Worm (Caenorhabditis elegans): ENCODE measurements around the gene smi-1.
A peak's percentile ranks its signal among the peaks of the same experiment; 100 is the strongest.

Gene smi-1

ce11 chrIII:1893851-1894250, 15.7 kb downstream of the smi-1 start, which contains the start of the genes B0524.5 and B0524.2:
TSS of gene B0524.5 (minus strand) at chrIII:1893890.
TSS of gene B0524.2 (plus strand) at chrIII:1894057.
- TF ChIP-seq ama-1 (optimal IDR thresholded peaks at IDR 0.05) = no peak
- peak; percentile 91 for TF ChIP-seq ceh-28 (tag; optimal IDR thresholded peaks at IDR 0.05)
- TF ChIP-seq ceh-44 (GFP tag; IDR thresholded peaks at IDR 0.05) = no peak

ce11 chrIII:1900406-1900805, 22.2 kb downstream of the smi-1 start:
- TF ChIP-seq aha-1 (tag) (peak; percentile 63), lsy-2 (tag; optimal IDR thresholded peaks at IDR 0.05) (peak in 1 of 2 experiments; percentile 44), lin-13 (GFP tag; optimal IDR thresholded peaks at IDR 0.05) (peak; percentile 1)

- no peak for TF ChIP-seq F44E2.7 (GFP tag; IDR thresholded peaks at IDR 0.05)
- peak; percentile 91 for TF ChIP-seq aha-1 (tag)
Observed at ce11 chrIII:1903966-1904365, 25.8 kb downstream of the smi-1 start.

ce11 chrIII:1905589-1905988, 27.4 kb downstream of the smi-1 start, which contains the start of the genes B0524.6 and pqn-41:
TSS of gene B0524.6 (minus strand) at chrIII:1905640.
TSS of gene pqn-41 (plus strand) at chrIII:1905958.
- TF ChIP-seq mdt-29 (GFP tag; IDR thresholded peaks at IDR 0.05) = no peak
- no peak for TF ChIP-seq ZK337.2 (GFP tag; IDR thresholded peaks at IDR 0.05)
- TF ChIP-seq mep-1 (tag; optimal IDR thresholded peaks at IDR 0.05) = peak; percentile 68
- no peak for TF ChIP-seq egl-27 (tag; optimal IDR thresholded peaks at IDR 0.05)
- TF ChIP-seq php-3 (GFP tag; IDR thresholded peaks at IDR 0.05) = no peak
- TF ChIP-seq lin-15B (tag; optimal IDR thresholded peaks at IDR 0.05) = no peak
- no peak for TF ChIP-seq zag-1 (tag; optimal IDR thresholded peaks at IDR 0.05)
- TF ChIP-seq nhr-6 (tag; optimal IDR thresholded peaks at IDR 0.05) = peak; percentile 18
- TF ChIP-seq dmd-9 (GFP tag; IDR thresholded peaks at IDR 0.05) = no peak
- TF ChIP-seq nhr-77 (tag; optimal IDR thresholded peaks at IDR 0.05) = no peak
- peak; percentile 73 for TF ChIP-seq dpl-1 (GFP tag; optimal IDR thresholded peaks at IDR 0.05)
- TF ChIP-seq T20F7.1 (GFP tag; optimal IDR thresholded peaks at IDR 0.05) = peak; percentile 98
- TF ChIP-seq ceh-32 (tag; optimal IDR thresholded peaks at IDR 0.05; ENCODE audit: poor library complexity) = no peak
- no peak for TF ChIP-seq sdz-12 (GFP tag; optimal IDR thresholded peaks at IDR 0.05)
- no peak for TF ChIP-seq ceh-20 (GFP tag; IDR thresholded peaks at IDR 0.05)
- TF ChIP-seq zip-2 (tag; optimal IDR thresholded peaks at IDR 0.05) = no peak
- TF ChIP-seq F10B5.3 (tag; optimal IDR thresholded peaks at IDR 0.05) = no peak
- peak; percentile 46 for TF ChIP-seq dve-1 (tag; optimal IDR thresholded peaks at IDR 0.05; ENCODE audit: insufficient read depth)
- TF ChIP-seq Y48G9A.11 (GFP tag; IDR thresholded peaks at IDR 0.05) = peak; percentile 97
- TF ChIP-seq spr-1 (tag; optimal IDR thresholded peaks at IDR 0.05) = no peak
- TF ChIP-seq F37D6.2 (tag; optimal IDR thresholded peaks at IDR 0.05) = no peak
- TF ChIP-seq dmd-8 (GFP tag; IDR thresholded peaks at IDR 0.05) = no peak
- TF ChIP-seq mes-2 (tag; optimal IDR thresholded peaks at IDR 0.05; ENCODE audit: poor library complexity, severe bottlenecking) = peak; percentile 75
- no peak for TF ChIP-seq ceh-28 (tag; optimal IDR thresholded peaks at IDR 0.05)
- no peak for TF ChIP-seq lin-39 (tag; optimal IDR thresholded peaks at IDR 0.05)
- no peak for TF ChIP-seq fos-1 (tag; optimal IDR thresholded peaks at IDR 0.05)
- peak; percentile 64 for TF ChIP-seq lin-38 (GFP tag; IDR thresholded peaks at IDR 0.05)
- TF ChIP-seq pha-4 (GFP tag; IDR thresholded peaks at IDR 0.05) = no peak
- peak; percentile 53 for TF ChIP-seq pha-4 (tag; optimal IDR thresholded peaks at IDR 0.05)
- no peak for TF ChIP-seq daf-16 (GFP tag; optimal IDR thresholded peaks at IDR 0.05)
- TF ChIP-seq daf-16 (tag; optimal IDR thresholded peaks at IDR 0.05) = peak; percentile 37
- TF ChIP-seq unc-130 (GFP tag; optimal IDR thresholded peaks at IDR 0.05) = no peak
- TF ChIP-seq nhr-76 (tag; optimal IDR thresholded peaks at IDR 0.05) = no peak
- peak in 1 of 2 experiments; percentile 90 for TF ChIP-seq lsy-2 (tag; optimal IDR thresholded peaks at IDR 0.05)
- TF ChIP-seq skn-1 (tag; optimal IDR thresholded peaks at IDR 0.05) = no peak
- no peak for TF ChIP-seq ceh-82 (tag; optimal IDR thresholded peaks at IDR 0.05)
- 0 out of 2 replicates have a peak, but pooled peaks have one; percentile 17 for TF ChIP-seq hmg-1.1 (GFP tag; IDR thresholded peaks at IDR 0.05)
- TF ChIP-seq cey-2 (tag; optimal IDR thresholded peaks at IDR 0.05; ENCODE audit: borderline replicate concordance, insufficient read depth) = no peak
- no peak for TF ChIP-seq nhr-42 (GFP tag; IDR thresholded peaks at IDR 0.05)
- no peak for TF ChIP-seq pqm-1 (tag; optimal IDR thresholded peaks at IDR 0.05)
- TF ChIP-seq nhr-10 (tag; optimal IDR thresholded peaks at IDR 0.05) = no peak
- no peak for TF ChIP-seq dmd-6 (GFP tag; IDR thresholded peaks at IDR 0.05)

Data from whole organism, L4 larva.